Fruit fly (Drosophila melanogaster): Measurements from ENCODE around the gene CG14132.

The CG14132 gene

DNA sequence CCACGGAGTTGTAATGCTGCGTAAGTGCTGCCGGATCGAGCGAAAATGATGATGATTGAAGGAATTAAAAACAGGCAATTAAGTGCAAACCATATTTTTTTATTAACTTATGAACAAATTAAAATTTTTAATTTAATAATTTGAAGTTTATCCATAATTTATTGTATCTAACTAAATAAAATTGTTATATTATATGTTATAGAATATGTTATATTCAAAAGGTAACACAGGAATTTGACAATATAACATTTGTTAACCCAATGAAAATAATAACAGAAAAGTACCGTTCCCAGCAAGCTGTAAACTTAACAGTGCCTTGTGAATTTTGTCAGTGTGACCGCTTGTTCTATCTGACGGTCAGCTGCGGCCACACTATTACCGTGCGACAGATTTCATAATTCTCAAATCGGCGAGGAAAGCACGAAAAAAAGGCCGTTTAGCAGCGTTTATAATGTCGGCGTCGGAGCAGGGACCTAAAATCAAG lies 6.4 kb downstream of the CG14132 start, which contains the start of the genes Ccdc56 and mtTFB1 (continued):
- no peak for TF ChIP-seq CG12219 (GFP tag; optimal IDR thresholded peaks at IDR 0.05)
- peak; percentile 65 for TF ChIP-seq MBD-R2 (GFP tag; IDR thresholded peaks at IDR 0.05)
- TF ChIP-seq Usf (GFP tag; optimal IDR thresholded peaks at IDR 0.05) = no peak
- TF ChIP-seq Lhr (GFP tag; optimal IDR thresholded peaks at IDR 0.05) = peak; percentile 82
- no peak for TF ChIP-seq ftz-f1 (GFP tag; optimal IDR thresholded peaks at IDR 0.05)
- TF ChIP-seq lab (GFP tag; optimal IDR thresholded peaks at IDR 0.05) = no peak
- TF ChIP-seq CG4424 (GFP tag; optimal IDR thresholded peaks at IDR 0.05) = no peak
- no peak for TF ChIP-seq hbn (GFP tag; IDR thresholded peaks at IDR 0.05; ENCODE audit: partially characterized antibody)
- no peak for TF ChIP-seq salm (tag; optimal IDR thresholded peaks at IDR 0.05)
- TF ChIP-seq Oli (tag; optimal IDR thresholded peaks at IDR 0.05) = no peak
- no peak for TF ChIP-seq CG10431 (GFP tag; optimal IDR thresholded peaks at IDR 0.05)
- TF ChIP-seq CG33213 (GFP tag; optimal IDR thresholded peaks at IDR 0.05) = no peak
- no peak for TF ChIP-seq CG10366 (GFP tag; IDR thresholded peaks at IDR 0.05)
- TF ChIP-seq CG7556 (GFP tag; optimal IDR thresholded peaks at IDR 0.05) = no peak
- peak; percentile 80 for TF ChIP-seq pzg (GFP tag; optimal IDR thresholded peaks at IDR 0.05)
- no peak for TF ChIP-seq CG32767 (GFP tag; IDR thresholded peaks at IDR 0.05)
- no peak for TF ChIP-seq CG13894 (tag; optimal IDR thresholded peaks at IDR 0.05)
- TF ChIP-seq CG8478 (optimal IDR thresholded peaks at IDR 0.05) = no peak
- no peak for TF ChIP-seq maf-S (GFP tag; optimal IDR thresholded peaks at IDR 0.05)
- TF ChIP-seq chn (GFP tag; optimal IDR thresholded peaks at IDR 0.05) = no peak
- TF ChIP-seq NC2α (GFP tag; optimal IDR thresholded peaks at IDR 0.05) = no peak
- TF ChIP-seq C15 (GFP tag; IDR thresholded peaks at IDR 0.05) = no peak
- no peak for TF ChIP-seq CG4707 (GFP tag; optimal IDR thresholded peaks at IDR 0.05)
- TF ChIP-seq CG8944 (GFP tag; optimal IDR thresholded peaks at IDR 0.05) = no peak
- no peak for TF ChIP-seq ind (GFP tag; optimal IDR thresholded peaks at IDR 0.05)
- TF ChIP-seq Kr (GFP tag; optimal IDR thresholded peaks at IDR 0.05) = no peak
- no peak for TF ChIP-seq CG3838 (GFP tag; optimal IDR thresholded peaks at IDR 0.05)
- TF ChIP-seq CG14965 (GFP tag; optimal IDR thresholded peaks at IDR 0.05; ENCODE audit: borderline replicate concordance) = no peak
- TF ChIP-seq CG1792 (GFP tag; optimal IDR thresholded peaks at IDR 0.05) = no peak
- TF ChIP-seq CG6813 (GFP tag; optimal IDR thresholded peaks at IDR 0.05) = no peak
- 0 out of 2 replicates have a peak, but pooled peaks have one; percentile 20 for TF ChIP-seq tna (GFP tag; IDR thresholded peaks at IDR 0.05; ENCODE audit: partially characterized antibody)
- no peak for TF ChIP-seq twi (tag; optimal IDR thresholded peaks at IDR 0.05)
- no peak for TF ChIP-seq peb (GFP tag; IDR thresholded peaks at IDR 0.05)
- no peak for TF ChIP-seq CG4820 (GFP tag; optimal IDR thresholded peaks at IDR 0.05)
- no peak for TF ChIP-seq disco-r (GFP tag; optimal IDR thresholded peaks at IDR 0.05)
- peak; percentile 6 for TF ChIP-seq phol (tag; optimal IDR thresholded peaks at IDR 0.05)
- peak; percentile 3 for TF ChIP-seq CG7928 (GFP tag; optimal IDR thresholded peaks at IDR 0.05)
- no peak for TF ChIP-seq yki (optimal IDR thresholded peaks at IDR 0.05)
- TF ChIP-seq CG8359 (GFP tag; optimal IDR thresholded peaks at IDR 0.05; ENCODE audit: borderline replicate concordance) = no peak
- no peak for TF ChIP-seq Asciz (GFP tag; optimal IDR thresholded peaks at IDR 0.05)
- TF ChIP-seq CG11398 (GFP tag; optimal IDR thresholded peaks at IDR 0.05) = no peak
- TF ChIP-seq CG9215 (GFP tag; IDR thresholded peaks at IDR 0.05) = no peak
- TF ChIP-seq sim (GFP tag; IDR thresholded peaks at IDR 0.05) = no peak
- no peak for TF ChIP-seq seq (GFP tag; IDR thresholded peaks at IDR 0.05)
- TF ChIP-seq pnt (GFP tag; optimal IDR thresholded peaks at IDR 0.05) = no peak
- no peak for TF ChIP-seq Dek (tag; optimal IDR thresholded peaks at IDR 0.05)
- no peak for TF ChIP-seq Rx (GFP tag; IDR thresholded peaks at IDR 0.05)
- peak; percentile 20 for TF ChIP-seq CG2712 (tag; optimal IDR thresholded peaks at IDR 0.05)
- TF ChIP-seq CG17328 (GFP tag; IDR thresholded peaks at IDR 0.05) = no peak
- no peak for TF ChIP-seq Mad (GFP tag; optimal IDR thresholded peaks at IDR 0.05)
- no peak for TF ChIP-seq Sry-β (GFP tag; optimal IDR thresholded peaks at IDR 0.05)
- TF ChIP-seq D (optimal IDR thresholded peaks at IDR 0.05) = no peak
- no peak for TF ChIP-seq D (GFP tag; optimal IDR thresholded peaks at IDR 0.05)

Measured in whole organism, embryonic.